Worm (Caenorhabditis elegans): ENCODE results near the gene ttc-7.

ce11 chrIII:1925786-1926185, 65.6 kb downstream of the ttc-7 start:
- TF ChIP-seq ceh-79 (tag; optimal IDR thresholded peaks at IDR 0.05) = no peak
- TF ChIP-seq snpc-4 (GFP tag; optimal IDR thresholded peaks at IDR 0.05) = no peak
- no peak for TF ChIP-seq snpc-4 (tag; optimal IDR thresholded peaks at IDR 0.05)
- no peak for TF ChIP-seq rcor-1 (GFP tag; IDR thresholded peaks at IDR 0.05)
- no peak for TF ChIP-seq ekl-4 (GFP tag; IDR thresholded peaks at IDR 0.05)
- no peak for TF ChIP-seq pha-4 (tag; optimal IDR thresholded peaks at IDR 0.05)
- TF ChIP-seq him-1 (tag; optimal IDR thresholded peaks at IDR 0.05) = no peak
- TF ChIP-seq rec-8 (tag; optimal IDR thresholded peaks at IDR 0.05) = no peak
- no peak for TF ChIP-seq let-526 (GFP tag; IDR thresholded peaks at IDR 0.05)
- no peak for TF ChIP-seq nfyb-1 (GFP tag; IDR thresholded peaks at IDR 0.05)
- no peak for TF ChIP-seq bed-2 (GFP tag; IDR thresholded peaks at IDR 0.05)
- no peak for TF ChIP-seq nhr-90 (tag; optimal IDR thresholded peaks at IDR 0.05)
- TF ChIP-seq ama-1 (optimal IDR thresholded peaks at IDR 0.05) = no peak
- no peak for TF ChIP-seq ama-1 (GFP tag; optimal IDR thresholded peaks at IDR 0.05)
- no peak for TF ChIP-seq F57C9.4 (tag; optimal IDR thresholded peaks at IDR 0.05)
- TF ChIP-seq ztf-26 (tag; optimal IDR thresholded peaks at IDR 0.05) = no peak
